Worm (Caenorhabditis elegans): ENCODE data around the gene F19G12.3.

ce11 chrX:1386893-1387367, 37.7 kb upstream of the F19G12.3 start, which contains the start of gene F56C3.1:
- TF ChIP-seq lin-15B (tag; optimal IDR thresholded peaks at IDR 0.05) (no peak), hmg-11 (tag; optimal IDR thresholded peaks at IDR 0.05) (no peak), snpc-4 (tag; optimal IDR thresholded peaks at IDR 0.05) (no peak), elt-3 (tag; optimal IDR thresholded peaks at IDR 0.05) (no peak)

Measured in whole organism, L3 larva.